Fruit fly (Drosophila melanogaster): ENCODE results near the gene JhI-21.

The JhI-21 gene

DNA sequence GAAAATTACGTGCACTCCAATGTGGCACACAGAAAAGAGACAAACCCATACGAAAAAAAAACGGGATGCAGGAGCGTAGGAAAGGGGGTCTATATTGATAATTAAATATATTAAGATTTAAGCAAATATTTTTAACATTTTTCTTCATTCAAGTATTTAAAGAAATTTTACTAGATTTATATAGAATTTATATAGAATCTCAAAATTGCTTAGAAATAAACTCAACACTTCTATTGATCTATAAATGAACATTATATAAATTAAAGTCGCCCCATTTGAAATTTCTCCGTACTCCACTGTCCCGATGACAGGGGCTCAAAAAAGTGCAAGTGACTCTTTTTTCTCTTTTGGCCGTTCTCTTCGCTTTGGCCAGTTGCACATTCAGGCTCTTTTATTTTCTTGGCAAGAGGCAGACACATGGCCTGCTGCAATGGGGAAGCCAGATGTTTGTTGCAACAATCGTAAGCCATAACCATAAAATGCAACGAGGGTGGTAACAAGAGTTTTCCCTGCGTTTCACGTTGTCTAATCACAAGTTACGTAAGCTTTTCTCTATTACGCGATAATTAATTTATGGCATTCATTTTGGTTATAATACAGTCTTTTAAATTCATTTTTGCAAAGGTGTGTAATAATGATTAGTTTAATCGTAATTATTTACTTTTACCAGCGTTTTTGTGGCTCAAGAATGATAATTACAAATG, 10.0 kb upstream of the JhI-21 start:
- peak; percentile 91 for TF ChIP-seq dsx (GFP tag; optimal IDR thresholded peaks at IDR 0.05; ENCODE audit: poor library complexity, severe bottlenecking)
- TF ChIP-seq Hr4 (GFP tag; optimal IDR thresholded peaks at IDR 0.05) = peak; percentile 94
- peak; percentile 36 for TF ChIP-seq CG31627 (GFP tag; optimal IDR thresholded peaks at IDR 0.05)
- TF ChIP-seq CG3919 (GFP tag; optimal IDR thresholded peaks at IDR 0.05) = peak; percentile 93
- peak; percentile 97 for TF ChIP-seq Blimp-1 (GFP tag; optimal IDR thresholded peaks at IDR 0.05)
- TF ChIP-seq eg (GFP tag; IDR thresholded peaks at IDR 0.05) = peak; percentile 96
- TF ChIP-seq CG3032 (tag; optimal IDR thresholded peaks at IDR 0.05) = peak; percentile 94
- peak; percentile 82 for TF ChIP-seq Eip75B (GFP tag; optimal IDR thresholded peaks at IDR 0.05)
- peak; percentile 90 for TF ChIP-seq CG34406 (GFP tag; optimal IDR thresholded peaks at IDR 0.05)
- peak; percentile 72 for TF ChIP-seq Smox (GFP tag; optimal IDR thresholded peaks at IDR 0.05)
- TF ChIP-seq OdsH (GFP tag; optimal IDR thresholded peaks at IDR 0.05) = peak; percentile 95
- peak; percentile 85 for TF ChIP-seq CG10669 (GFP tag; optimal IDR thresholded peaks at IDR 0.05)
- peak; percentile 91 for TF ChIP-seq CG6163 (GFP tag; IDR thresholded peaks at IDR 0.05)
- peak; percentile 97 for TF ChIP-seq Lpt (GFP tag; optimal IDR thresholded peaks at IDR 0.05)
- peak; percentile 75 for TF ChIP-seq Eip93F (GFP tag; optimal IDR thresholded peaks at IDR 0.05)
- TF ChIP-seq Hr39 (GFP tag; optimal IDR thresholded peaks at IDR 0.05) = peak; percentile 41
- TF ChIP-seq lz (GFP tag; optimal IDR thresholded peaks at IDR 0.05) = peak; percentile 66
- peak; percentile 91 for TF ChIP-seq Ets96B (tag; optimal IDR thresholded peaks at IDR 0.05)
- peak; percentile 99 for TF ChIP-seq CG8119 (GFP tag; IDR thresholded peaks at IDR 0.05)
- TF ChIP-seq Eip78C (GFP tag) = peak; percentile 97
- TF ChIP-seq CG16779 (tag; optimal IDR thresholded peaks at IDR 0.05) = peak; percentile 91
- peak; percentile 70 for TF ChIP-seq CG11902 (GFP tag; optimal IDR thresholded peaks at IDR 0.05)
- TF ChIP-seq svp (GFP tag) = no peak
- peak; percentile 83 for TF ChIP-seq Sox102F (GFP tag; optimal IDR thresholded peaks at IDR 0.05)
- no peak for TF ChIP-seq fkh (GFP tag; optimal IDR thresholded peaks at IDR 0.05)
- TF ChIP-seq CG15336 (GFP tag; IDR thresholded peaks at IDR 0.05) = peak; percentile 98
- peak; percentile 87 for TF ChIP-seq spab (GFP tag; optimal IDR thresholded peaks at IDR 0.05)
- TF ChIP-seq CG6854 (GFP tag; optimal IDR thresholded peaks at IDR 0.05) = peak; percentile 69
- TF ChIP-seq fd85E (GFP tag; optimal IDR thresholded peaks at IDR 0.05) = peak; percentile 49
- TF ChIP-seq CG6808 (GFP tag; optimal IDR thresholded peaks at IDR 0.05) = peak; percentile 90
- TF ChIP-seq Sox14 (GFP tag; optimal IDR thresholded peaks at IDR 0.05) = peak; percentile 82
- TF ChIP-seq pdm3 (GFP tag; optimal IDR thresholded peaks at IDR 0.05) = peak; percentile 84
- TF ChIP-seq Hr38 (GFP tag; optimal IDR thresholded peaks at IDR 0.05) = no peak
- TF ChIP-seq ss (GFP tag; optimal IDR thresholded peaks at IDR 0.05) = peak; percentile 91 to 92
- TF ChIP-seq CG1621 (tag; optimal IDR thresholded peaks at IDR 0.05) = peak; percentile 67
- peak; percentile 76 for TF ChIP-seq fd59A (GFP tag; optimal IDR thresholded peaks at IDR 0.05)
- TF ChIP-seq Met (GFP tag; optimal IDR thresholded peaks at IDR 0.05) = peak; percentile 74
- peak; percentile 84 for TF ChIP-seq CG7368 (GFP tag; optimal IDR thresholded peaks at IDR 0.05)
- TF ChIP-seq CG8632 (GFP tag; optimal IDR thresholded peaks at IDR 0.05) = peak; percentile 89
- peak; percentile 93 for TF ChIP-seq net (GFP tag; optimal IDR thresholded peaks at IDR 0.05)
- TF ChIP-seq CG6276 (GFP tag; optimal IDR thresholded peaks at IDR 0.05) = peak; percentile 97
- TF ChIP-seq CG11294 (GFP tag; IDR thresholded peaks at IDR 0.05) = peak; percentile 87
- TF ChIP-seq esn (GFP tag; optimal IDR thresholded peaks at IDR 0.05) = peak; percentile 87
- TF ChIP-seq CG6792 (GFP tag; optimal IDR thresholded peaks at IDR 0.05) = peak; percentile 87
- TF ChIP-seq CG4318 (GFP tag; optimal IDR thresholded peaks at IDR 0.05) = peak; percentile 99
- TF ChIP-seq Sox15 (GFP tag; optimal IDR thresholded peaks at IDR 0.05) = peak; percentile 66
- TF ChIP-seq CG10631 (GFP tag; optimal IDR thresholded peaks at IDR 0.05) = peak; percentile 94
- peak; percentile 55 to 98 for TF ChIP-seq salr (GFP tag; optimal IDR thresholded peaks at IDR 0.05)
- peak; percentile 94 for TF ChIP-seq Gug (GFP tag; IDR thresholded peaks at IDR 0.05)
- TF ChIP-seq achi (GFP tag; optimal IDR thresholded peaks at IDR 0.05) = peak; percentile 95
- peak; percentile 43 for TF ChIP-seq Ets21C (GFP tag; optimal IDR thresholded peaks at IDR 0.05)
